Worm (Caenorhabditis elegans) whole organism, midembryonic: ENCODE data around the gene ZK177.12.

Experiments used
- flt-1 ChIP-seq: fragments of 200-800 bp; sonication (Bioruptor generic); IDR thresholded peaks from 2 replicates; pipeline ENCODE4 v1.3.6; 2022; ENCODE audit warnings: missing genetic modification characterization, missing compliant biosample characterization
- klf-2 ChIP-seq: fragments of 200-800 bp; sonication (Bioruptor generic); conservative IDR thresholded peaks from 2 replicates; pipeline ENCODE4 v1.3.6; 2022; ENCODE audit warnings: missing genetic modification reagents, missing genetic modification characterization, missing compliant biosample characterization
- med-1 ChIP-seq: sonication (generic microtip); optimal IDR thresholded peaks from 2 replicates; lab custom pipeline; 2017; ENCODE audit warnings: missing genetic modification characterization, mild to moderate bottlenecking, missing compliant biosample characterization, antibody characterized with exemption, missing genetic modification reagents; ENCODE audit not compliant: insufficient read depth
- ref-1 ChIP-seq: fragments of 200-800 bp; sonication (Bioruptor generic); conservative IDR thresholded peaks from 2 replicates; pipeline ENCODE4 v1.3.6; 2022; ENCODE audit warnings: missing genetic modification reagents, missing genetic modification characterization, missing compliant biosample characterization
- tab-1 ChIP-seq: fragments of 200-800 bp; sonication (Bioruptor generic); IDR thresholded peaks from 2 replicates; pipeline ENCODE4 v1.3.6; 2022; ENCODE audit warnings: missing genetic modification characterization, missing compliant biosample characterization
- ztf-23 ChIP-seq: fragments of 200-800 bp; sonication (Bioruptor generic); IDR thresholded peaks from 2 replicates; pipeline ENCODE4 v1.3.6; 2022; ENCODE audit warnings: missing genetic modification reagents, missing genetic modification characterization, missing compliant biosample characterization
- ztf-29 ChIP-seq: fragments of 200-800 bp; sonication (Bioruptor generic); IDR thresholded peaks from 2 replicates; pipeline ENCODE4 v1.3.6; 2022; ENCODE audit warnings: missing genetic modification reagents, missing genetic modification characterization, missing compliant biosample characterization

- TF ChIP-seq ztf-29 (GFP tag; lab: Robert Waterston, UW) (no peak), flt-1 (no peak), klf-2 (GFP tag; lab: Robert Waterston, UW) (no peak), tab-1 (no peak), med-1 (GFP tag; lab: Kevin White, UChicago) (no peak), ref-1 (GFP tag; lab: Robert Waterston, UW) (no peak), ztf-23 (GFP tag; lab: Robert Waterston, UW) (no peak)
These were observed 34.0 kb downstream of the ZK177.12 start for ce11 chrII:5555522-5555921.
